Fruit fly (Drosophila melanogaster) whole organism, embryonic: ENCODE data around the gene CG4461.
A peak's percentile ranks its signal among the peaks of the same experiment; 100 is the strongest.

ENCODE experiments used
- Adf1 ChIP-seq: fragments of 200-800 bp; sonication (Bioruptor generic); IDR thresholded peaks from 2 replicates; pipeline ENCODE4 v1.3.6; 2022; ENCODE audit warnings: missing biosample characterization, missing genetic modification characterization
- Bdp1 ChIP-seq: fragments of 200-800 bp; sonication (Bioruptor generic); optimal IDR thresholded peaks from 3 replicates; lab custom pipeline; 2016; ENCODE audit warnings: missing biosample characterization, missing genetic modification characterization
- Blimp-1 ChIP-seq: fragments of 200-800 bp; sonication (Bioruptor generic); optimal IDR thresholded peaks from 3 replicates; lab custom pipeline; 2018; ENCODE audit warnings: missing biosample characterization, missing genetic modification characterization, mild to moderate bottlenecking, moderate library complexity, missing genetic modification reagents
- CG10267 ChIP-seq: fragments of 200-800 bp; sonication (Bioruptor generic); optimal IDR thresholded peaks from 2 replicates; lab custom pipeline; 2018; ENCODE audit warnings: missing biosample characterization, mild to moderate bottlenecking, missing genetic modification characterization, moderate library complexity
- CG10462 ChIP-seq: fragments of 200-800 bp; sonication (Bioruptor generic); optimal IDR thresholded peaks from 2 replicates; lab custom pipeline; 2016; ENCODE audit warnings: missing biosample characterization, missing genetic modification characterization
- CG10959 ChIP-seq: fragments of 200-800 bp; sonication (Bioruptor generic); IDR thresholded peaks from 2 replicates; pipeline ENCODE4 v1.3.6; 2022; ENCODE audit warnings: missing biosample characterization, missing genetic modification characterization
- CG11456 ChIP-seq: fragments of 200-800 bp; sonication (Bioruptor generic); IDR thresholded peaks from 3 replicates; pipeline ENCODE4 v1.3.6; 2022; ENCODE audit warnings: missing biosample characterization, missing genetic modification characterization
- CG11560 ChIP-seq: fragments of 200-800 bp; sonication (Bioruptor generic); IDR thresholded peaks from 3 replicates; pipeline ENCODE4 v1.3.6; 2022; ENCODE audit warnings: missing biosample characterization, missing genetic modification characterization
- CG12155 ChIP-seq: fragments of 200-800 bp; sonication (Bioruptor generic); optimal IDR thresholded peaks from 3 replicates; lab custom pipeline; 2016; ENCODE audit warnings: missing biosample characterization, missing genetic modification characterization
- CG12391 ChIP-seq: fragments of 200-800 bp; sonication (Bioruptor generic); optimal IDR thresholded peaks from 3 replicates; lab custom pipeline; 2018; ENCODE audit warnings: missing biosample characterization, mild to moderate bottlenecking, missing genetic modification characterization, moderate library complexity
- CG14014 ChIP-seq: fragments of 200-800 bp; sonication (Bioruptor generic); IDR thresholded peaks from 2 replicates; pipeline ENCODE4 v1.3.6; 2022; ENCODE audit warnings: missing biosample characterization, missing genetic modification characterization
- CG14050 ChIP-seq: fragments of 200-800 bp; sonication (Bioruptor generic); IDR thresholded peaks from 3 replicates; pipeline ENCODE4 v1.3.6; 2022; ENCODE audit warnings: missing biosample characterization, missing genetic modification characterization
- CG14441 ChIP-seq: fragments of 200-800 bp; sonication (Bioruptor generic); IDR thresholded peaks from 2 replicates; pipeline ENCODE4 v1.3.6; 2022; ENCODE audit warnings: missing biosample characterization, missing genetic modification characterization
- CG14860 ChIP-seq: fragments of 200-800 bp; sonication (Bioruptor generic); IDR thresholded peaks from 3 replicates; pipeline ENCODE4 v1.3.6; 2022; ENCODE audit warnings: missing biosample characterization, missing genetic modification characterization; ENCODE audit not compliant: partially characterized antibody
- CG15514 ChIP-seq: fragments of 200-800 bp; sonication (Bioruptor generic); optimal IDR thresholded peaks from 3 replicates; lab custom pipeline; 2017; ENCODE audit warnings: missing biosample characterization, missing genetic modification characterization, mild to moderate bottlenecking, moderate library complexity, missing genetic modification reagents
- CG16815 ChIP-seq: fragments of 200-800 bp; sonication (Bioruptor generic); optimal IDR thresholded peaks from 3 replicates; lab custom pipeline; 2017; ENCODE audit warnings: missing biosample characterization, mild to moderate bottlenecking, missing genetic modification characterization
- CG17186 ChIP-seq: fragments of 200-800 bp; sonication (Bioruptor generic); optimal IDR thresholded peaks from 3 replicates; lab custom pipeline; 2017; ENCODE audit warnings: missing biosample characterization, missing genetic modification reagents, missing genetic modification characterization
- CG17359 ChIP-seq: fragments of 200-800 bp; sonication (Bioruptor generic); optimal IDR thresholded peaks from 3 replicates; lab custom pipeline; 2018; ENCODE audit warnings: missing biosample characterization, mild to moderate bottlenecking, missing genetic modification characterization, moderate library complexity
- CG17802 ChIP-seq: fragments of 200-800 bp; sonication (Bioruptor generic); optimal IDR thresholded peaks from 2 replicates; lab custom pipeline; 2018; ENCODE audit warnings: missing biosample characterization, mild to moderate bottlenecking, missing genetic modification characterization, moderate library complexity
- CG2202 ChIP-seq: fragments of 200-800 bp; sonication (Bioruptor generic); optimal IDR thresholded peaks from 2 replicates; lab custom pipeline; 2018; ENCODE audit warnings: missing biosample characterization, mild to moderate bottlenecking, missing genetic modification characterization
- CG3065 ChIP-seq: fragments of 200-800 bp; sonication (Bioruptor generic); optimal IDR thresholded peaks from 2 replicates; lab custom pipeline; 2016; ENCODE audit warnings: missing biosample characterization, missing genetic modification characterization
- CG6689 ChIP-seq: fragments of 200-800 bp; sonication (Bioruptor generic); IDR thresholded peaks from 2 replicates; pipeline ENCODE4 v1.3.6; 2022; ENCODE audit warnings: missing biosample characterization, missing genetic modification characterization
- CG7786 ChIP-seq: fragments of 200-800 bp; sonication (Bioruptor generic); optimal IDR thresholded peaks from 2 replicates; lab custom pipeline; 2016; ENCODE audit warnings: missing biosample characterization, missing genetic modification characterization
- CTCF ChIP-seq: fragments of 200-800 bp; sonication (Bioruptor generic); optimal IDR thresholded peaks from 2 replicates; lab custom pipeline; 2017; ENCODE audit warnings: missing biosample characterization, mild to moderate bottlenecking, missing genetic modification characterization, moderate library complexity
- D19B ChIP-seq: fragments of 200-800 bp; sonication (Bioruptor generic); optimal IDR thresholded peaks from 2 replicates; lab custom pipeline; 2017; ENCODE audit warnings: missing biosample characterization, mild to moderate bottlenecking, missing genetic modification characterization
- Dek ChIP-seq: fragments of 200-800 bp; sonication (Bioruptor generic); optimal IDR thresholded peaks from 3 replicates; lab custom pipeline; 2019; ENCODE audit warnings: missing biosample characterization, mild to moderate bottlenecking, missing genetic modification characterization, moderate library complexity
- Dref ChIP-seq: fragments of 200-800 bp; sonication (Bioruptor generic); IDR thresholded peaks from 2 replicates; pipeline ENCODE4 v1.3.6; 2022; ENCODE audit warnings: missing biosample characterization, missing genetic modification characterization
- Hmr ChIP-seq: fragments of 200-800 bp; sonication (Bioruptor generic); optimal IDR thresholded peaks from 3 replicates; lab custom pipeline; 2017; ENCODE audit warnings: mild to moderate bottlenecking, missing biosample characterization, missing genetic modification reagents, missing genetic modification characterization
- Pdp1 ChIP-seq, 2 experiments: fragments of 200-800 bp; sonication (Bioruptor generic); optimal IDR thresholded peaks; 3 replicates each; lab custom pipeline; 2016; ENCODE audit warnings: missing biosample characterization in 2 of 2, missing genetic modification characterization in 2 of 2, mild to moderate bottlenecking in 1 of 2, moderate library complexity in 1 of 2
- Sry-β ChIP-seq: fragments of 200-800 bp; sonication (Bioruptor generic); optimal IDR thresholded peaks from 2 replicates; lab custom pipeline; 2018; ENCODE audit warnings: missing biosample characterization, mild to moderate bottlenecking, missing genetic modification characterization, moderate library complexity
- ara ChIP-seq: fragments of 200-800 bp; sonication (Bioruptor generic); IDR thresholded peaks from 2 replicates; pipeline ENCODE4 v1.3.6; 2022; ENCODE audit warnings: missing biosample characterization, missing genetic modification characterization
- ci ChIP-seq: fragments of 200-800 bp; sonication (Bioruptor generic); IDR thresholded peaks from 3 replicates; pipeline ENCODE4 v1.3.6; 2022; ENCODE audit warnings: missing biosample characterization, missing genetic modification characterization
- dm ChIP-seq: fragments of 200-800 bp; sonication (Bioruptor generic); optimal IDR thresholded peaks from 3 replicates; lab custom pipeline; 2016; ENCODE audit warnings: missing biosample characterization, missing genetic modification characterization
- dmrt11E ChIP-seq: fragments of 200-800 bp; sonication (Bioruptor generic); optimal IDR thresholded peaks from 3 replicates; lab custom pipeline; 2018; ENCODE audit warnings: missing biosample characterization, mild to moderate bottlenecking, missing genetic modification characterization, moderate library complexity
- exex ChIP-seq: fragments of 200-800 bp; sonication (Bioruptor generic); optimal IDR thresholded peaks from 4 replicates; lab custom pipeline; 2018; ENCODE audit warnings: missing biosample characterization, mild to moderate bottlenecking, missing genetic modification characterization, moderate library complexity
- gsb ChIP-seq: fragments of 200-800 bp; sonication (Bioruptor generic); IDR thresholded peaks from 2 replicates; pipeline ENCODE4 v1.3.6; 2022; ENCODE audit warnings: missing biosample characterization, missing genetic modification characterization
- gsb-n ChIP-seq: fragments of 200-800 bp; sonication (Bioruptor generic); optimal IDR thresholded peaks from 3 replicates; lab custom pipeline; 2018; ENCODE audit warnings: missing biosample characterization, mild to moderate bottlenecking, missing genetic modification characterization
- gt ChIP-seq: fragments of 200-800 bp; sonication (Bioruptor generic); IDR thresholded peaks from 2 replicates; pipeline ENCODE4 v1.3.6; 2022; ENCODE audit warnings: missing biosample characterization, missing genetic modification characterization
- h ChIP-seq: fragments of >200 bp; optimal IDR thresholded peaks from 2 replicates; lab custom pipeline; 2017
- insv ChIP-seq, 2 experiments: fragments of 200-800 bp; sonication (Bioruptor generic); optimal IDR thresholded peaks; 3 replicates each; lab custom pipeline; 2016 to 2018; ENCODE audit warnings: missing biosample characterization in 2 of 2, missing genetic modification characterization in 2 of 2
- ken ChIP-seq: fragments of 200-800 bp; sonication (Bioruptor generic); IDR thresholded peaks from 3 replicates; pipeline ENCODE4 v1.3.6; 2022; ENCODE audit warnings: missing biosample characterization, missing genetic modification characterization
- org-1 ChIP-seq: fragments of 200-800 bp; sonication (Bioruptor generic); optimal IDR thresholded peaks from 2 replicates; lab custom pipeline; 2017; ENCODE audit warnings: missing biosample characterization, missing genetic modification characterization
- p53 ChIP-seq: fragments of 200-800 bp; sonication (Bioruptor generic); optimal IDR thresholded peaks from 2 replicates; lab custom pipeline; 2016; ENCODE audit warnings: missing biosample characterization, missing genetic modification characterization
- pfk ChIP-seq: fragments of 200-800 bp; sonication (Bioruptor generic); optimal IDR thresholded peaks from 2 replicates; lab custom pipeline; 2018; ENCODE audit warnings: missing biosample characterization, mild to moderate bottlenecking, missing genetic modification characterization, moderate library complexity
- pzg ChIP-seq: fragments of 200-800 bp; sonication (Bioruptor generic); optimal IDR thresholded peaks from 3 replicates; lab custom pipeline; 2018; ENCODE audit warnings: missing biosample characterization, mild to moderate bottlenecking, missing genetic modification characterization, moderate library complexity
- sc ChIP-seq, 3 experiments: fragments of >200 bp in 2 of 3; fragments of 200-800 bp in 1 of 3; sonication (Bioruptor generic) in 1 of 3; optimal IDR thresholded peaks; 2 replicates in 2 of 3; 3 replicates in 1 of 3; lab custom pipeline; 2017; ENCODE audit warnings: mild to moderate bottlenecking in 1 of 3, missing biosample characterization in 1 of 3, missing genetic modification characterization in 1 of 3, missing genetic modification reagents in 1 of 3
- sisA ChIP-seq: fragments of 200-800 bp; sonication (Bioruptor generic); IDR thresholded peaks from 2 replicates; pipeline ENCODE4 v1.3.6; 2022; ENCODE audit warnings: missing biosample characterization, missing genetic modification characterization
- ssp ChIP-seq: fragments of 200-800 bp; sonication (Bioruptor generic); IDR thresholded peaks from 2 replicates; pipeline ENCODE4 v1.3.6; 2022; ENCODE audit warnings: missing biosample characterization, missing genetic modification characterization
- tap ChIP-seq: fragments of 200-800 bp; optimal IDR thresholded peaks from 3 replicates; lab custom pipeline; 2019; ENCODE audit warnings: missing biosample characterization, mild to moderate bottlenecking, missing genetic modification characterization, moderate library complexity
- tio ChIP-seq: fragments of 200-800 bp; sonication (Bioruptor generic); optimal IDR thresholded peaks from 2 replicates; lab custom pipeline; 2017; ENCODE audit warnings: missing biosample characterization, missing genetic modification characterization, inconsistent platforms

Gene CG4461

dm6 chr3L:9383345-9384075 lies 8.3 kb downstream of the CG4461 start, which contains the start of gene Hsp27 (continued):
- TF ChIP-seq pfk (GFP tag; lab: Kevin White, UChicago) (peak; percentile 24), CG16815 (GFP tag; lab: Kevin White, UChicago) (peak; percentile 97), ara (GFP tag; lab: Robert Waterston, UW) (peak; percentile 99), CTCF (peak; percentile 71), CG11560 (tag; lab: Robert Waterston, UW) (peak; percentile 88), CG12391 (tag; lab: Kevin White, UChicago) (peak; percentile 98), Dek (peak; percentile 97), org-1 (GFP tag; lab: Kevin White, UChicago) (peak; percentile 97), sisA (GFP tag; lab: Robert Waterston, UW) (peak; percentile 99), CG10959 (GFP tag; lab: Robert Waterston, UW) (peak; percentile 95), CG12155 (GFP tag; lab: Kevin White, UChicago) (peak; percentile 96), Sry-β (GFP tag; lab: Kevin White, UChicago) (peak; percentile 70), Adf1 (peak; percentile 87), CG3065 (GFP tag; lab: Kevin White, UChicago) (peak; percentile 95), ci (GFP tag; lab: Robert Waterston, UW) (peak; percentile 99), gsb (GFP tag; lab: Robert Waterston, UW) (peak; percentile 96), h (lab: Kevin White, UChicago) (no peak), ken (GFP tag; lab: Robert Waterston, UW) (peak; percentile 99), Blimp-1 (GFP tag; lab: Kevin White, UChicago) (peak; percentile 98), CG6689 (GFP tag; lab: Robert Waterston, UW) (peak; percentile 99), gsb-n (tag; lab: Kevin White, UChicago) (peak; percentile 98), exex (no peak), tio (GFP tag; lab: Kevin White, UChicago) (peak; percentile 97), sc (optimal IDR thresholded peaks at IDR 0.05; lab: Kevin White, UChicago) (no peak), sc (GFP tag; optimal IDR thresholded peaks at IDR 0.05; lab: Kevin White, UChicago) (peak; percentile 98), D19B (GFP tag; lab: Kevin White, UChicago) (peak; percentile 90), dmrt11E (peak; percentile 95), CG10462 (GFP tag; lab: Kevin White, UChicago) (peak; percentile 95), CG14050 (GFP tag; lab: Robert Waterston, UW) (peak; percentile 97), CG14860 (no peak), CG17802 (tag; lab: Kevin White, UChicago) (peak; percentile 91), CG11456 (peak; percentile 98), CG14441 (GFP tag; lab: Robert Waterston, UW) (peak; percentile 99), dm (GFP tag; lab: Kevin White, UChicago) (peak; percentile 62), tap (peak; percentile 96), CG15514 (GFP tag; lab: Kevin White, UChicago) (peak; percentile 93), p53 (GFP tag; lab: Kevin White, UChicago) (peak; percentile 76), CG7786 (GFP tag; lab: Kevin White, UChicago) (peak; percentile 88), CG17359 (tag; lab: Kevin White, UChicago) (peak; percentile 99), pzg (GFP tag; lab: Kevin White, UChicago) (peak; percentile 25), gt (GFP tag; lab: Robert Waterston, UW) (peak; percentile 97), CG14014 (GFP tag; lab: Robert Waterston, UW) (peak; percentile 96), Dref (peak; percentile 40), Pdp1 (GFP tag; optimal IDR thresholded peaks at IDR 0.05; lab: Kevin White, UChicago) (peak; percentile 96 to 99), CG2202 (tag; lab: Kevin White, UChicago) (peak; percentile 95), Bdp1 (GFP tag; lab: Kevin White, UChicago) (peak; percentile 83), CG17186 (peak; percentile 92), CG10267 (tag; lab: Kevin White, UChicago) (peak; percentile 94), insv (GFP tag; optimal IDR thresholded peaks at IDR 0.05; lab: Kevin White, UChicago) (peak in 1 of 2 experiments; percentile 27), ssp (peak; percentile 94), Hmr (GFP tag; lab: Kevin White, UChicago) (peak; percentile 98)
